Fruit fly (Drosophila melanogaster) whole organism, embryonic: Measurements from ENCODE around the gene Uba4.

Experiments
- Awh ChIP-seq: fragments of 200-800 bp; sonication (Bioruptor generic); IDR thresholded peaks from 2 replicates; pipeline ENCODE4, ENCODE4 v1.3.6; 2022; ENCODE audit warnings: missing biosample characterization, missing genetic modification characterization
- BtbVII ChIP-seq: fragments of 200-800 bp; sonication (Bioruptor generic); optimal IDR thresholded peaks from 3 replicates; lab custom pipeline; 2017; ENCODE audit warnings: missing biosample characterization, mild to moderate bottlenecking, missing genetic modification characterization
- CG10209 ChIP-seq: fragments of 200-800 bp; sonication (Bioruptor generic); optimal IDR thresholded peaks from 3 replicates; lab custom pipeline; 2017; ENCODE audit warnings: missing biosample characterization, mild to moderate bottlenecking, missing genetic modification characterization, missing genetic modification reagents
- CG10267 ChIP-seq: fragments of 200-800 bp; sonication (Bioruptor generic); optimal IDR thresholded peaks from 2 replicates; lab custom pipeline; 2018; ENCODE audit warnings: missing biosample characterization, mild to moderate bottlenecking, missing genetic modification characterization, moderate library complexity
- CG12219 ChIP-seq: fragments of 200-800 bp; sonication (Bioruptor generic); optimal IDR thresholded peaks from 3 replicates; lab custom pipeline; 2018; ENCODE audit warnings: missing biosample characterization, mild to moderate bottlenecking, missing genetic modification characterization
- CG12299 ChIP-seq: fragments of 200-800 bp; sonication (Bioruptor generic); optimal IDR thresholded peaks from 2 replicates; lab custom pipeline; 2018; ENCODE audit warnings: missing biosample characterization, mild to moderate bottlenecking, missing genetic modification characterization
- CG12744 ChIP-seq: fragments of 200-800 bp; sonication (Bioruptor generic); optimal IDR thresholded peaks from 2 replicates; lab custom pipeline; 2016; ENCODE audit warnings: missing biosample characterization, missing genetic modification characterization
- CG14441 ChIP-seq: fragments of 200-800 bp; sonication (Bioruptor generic); IDR thresholded peaks from 2 replicates; pipeline ENCODE4 v1.3.6; 2022; ENCODE audit warnings: missing biosample characterization, missing genetic modification characterization
- CG14667 ChIP-seq: fragments of 200-800 bp; sonication (Bioruptor generic); IDR thresholded peaks from 2 replicates; pipeline ENCODE4 v1.3.6; 2022; ENCODE audit warnings: missing biosample characterization, missing genetic modification characterization
- CG15073 ChIP-seq: fragments of 200-800 bp; sonication (Bioruptor generic); optimal IDR thresholded peaks from 2 replicates; lab custom pipeline; 2016; ENCODE audit warnings: missing biosample characterization, missing genetic modification characterization
- CG15269 ChIP-seq: fragments of 200-800 bp; sonication (Bioruptor generic); optimal IDR thresholded peaks from 2 replicates; lab custom pipeline; 2018; ENCODE audit warnings: missing biosample characterization, mild to moderate bottlenecking, missing genetic modification characterization, moderate library complexity
- CG16813 ChIP-seq: fragments of 200-800 bp; sonication (Bioruptor generic); IDR thresholded peaks from 3 replicates; pipeline ENCODE4 v1.3.6; 2022; ENCODE audit warnings: missing biosample characterization, missing genetic modification characterization; ENCODE audit not compliant: partially characterized antibody
- CG17802 ChIP-seq: fragments of 200-800 bp; sonication (Bioruptor generic); optimal IDR thresholded peaks from 2 replicates; lab custom pipeline; 2018; ENCODE audit warnings: missing biosample characterization, mild to moderate bottlenecking, missing genetic modification characterization, moderate library complexity
- CG18619 ChIP-seq: fragments of 200-800 bp; sonication (Bioruptor generic); optimal IDR thresholded peaks from 3 replicates; lab custom pipeline; 2017; ENCODE audit warnings: missing biosample characterization, mild to moderate bottlenecking, missing genetic modification characterization
- CG3281 ChIP-seq: fragments of 200-800 bp; sonication (Bioruptor generic); optimal IDR thresholded peaks from 3 replicates; lab custom pipeline; 2017; ENCODE audit warnings: missing biosample characterization, mild to moderate bottlenecking, missing genetic modification characterization
- CG6175 ChIP-seq: fragments of 200-800 bp; sonication (Bioruptor generic); IDR thresholded peaks from 3 replicates; pipeline ENCODE4 v1.3.6; 2022; ENCODE audit warnings: missing biosample characterization, missing genetic modification characterization
- CG8924 ChIP-seq: fragments of 200-800 bp; optimal IDR thresholded peaks from 3 replicates; lab custom pipeline; 2019; ENCODE audit warnings: missing biosample characterization, mild to moderate bottlenecking, missing genetic modification characterization, moderate library complexity
- CHES-1-like ChIP-seq: fragments of 200-800 bp; sonication (Bioruptor generic); optimal IDR thresholded peaks from 2 replicates; lab custom pipeline; 2016; ENCODE audit warnings: missing biosample characterization, missing genetic modification characterization
- D19A ChIP-seq: fragments of 200-800 bp; optimal IDR thresholded peaks from 3 replicates; lab custom pipeline; 2019; ENCODE audit warnings: missing biosample characterization, mild to moderate bottlenecking, missing genetic modification characterization, moderate library complexity
- Doc2 ChIP-seq: fragments of 200-800 bp; sonication (Bioruptor generic); IDR thresholded peaks from 2 replicates; pipeline ENCODE4 v1.3.6; 2022; ENCODE audit warnings: missing biosample characterization, missing genetic modification characterization
- Fer2 ChIP-seq: fragments of 200-800 bp; sonication (Bioruptor generic); optimal IDR thresholded peaks from 2 replicates; lab custom pipeline; 2018; ENCODE audit warnings: missing biosample characterization, mild to moderate bottlenecking, missing genetic modification characterization, moderate library complexity
- HLH3B ChIP-seq: fragments of 200-800 bp; sonication (Bioruptor generic); IDR thresholded peaks from 2 replicates; pipeline ENCODE4 v1.3.6; 2022; ENCODE audit warnings: missing biosample characterization, missing genetic modification characterization
- HmgZ ChIP-seq: fragments of 200-800 bp; sonication (Bioruptor generic); optimal IDR thresholded peaks from 2 replicates; lab custom pipeline; 2018; ENCODE audit warnings: missing biosample characterization, mild to moderate bottlenecking, missing genetic modification characterization
- MBD-R2 ChIP-seq: fragments of 200-800 bp; sonication (Bioruptor generic); IDR thresholded peaks from 2 replicates; pipeline ENCODE4 v1.3.6; 2022; ENCODE audit warnings: missing biosample characterization, missing genetic modification characterization
- Mes4 ChIP-seq: fragments of 200-800 bp; sonication (Bioruptor generic); optimal IDR thresholded peaks from 2 replicates; lab custom pipeline; 2016; ENCODE audit warnings: missing biosample characterization, missing genetic modification characterization
- Optix ChIP-seq: fragments of 200-800 bp; sonication (Bioruptor generic); IDR thresholded peaks from 3 replicates; pipeline ENCODE4 v1.3.6; 2022; ENCODE audit warnings: missing biosample characterization, missing genetic modification characterization
- Six4 ChIP-seq: fragments of 200-800 bp; sonication (Bioruptor generic); optimal IDR thresholded peaks from 2 replicates; lab custom pipeline; 2016; ENCODE audit warnings: missing biosample characterization, missing genetic modification characterization
- Trl ChIP-seq, 3 experiments: fragments of >200 bp in 2 of 3; fragments of 200-800 bp in 1 of 3; sonication (Bioruptor generic) in 1 of 3; optimal IDR thresholded peaks; 2 replicates in 1 of 3; 3 replicates in 2 of 3; lab custom pipeline; 2016 to 2017; ENCODE audit warnings: missing biosample characterization in 1 of 3, missing genetic modification characterization in 1 of 3
- az2 ChIP-seq: fragments of 200-800 bp; sonication (Bioruptor generic); optimal IDR thresholded peaks from 3 replicates; lab custom pipeline; 2016; ENCODE audit warnings: missing biosample characterization, missing genetic modification characterization
- bsh ChIP-seq, 2 experiments: fragments of 200-800 bp; sonication (Bioruptor generic); optimal IDR thresholded peaks; 2 replicates each; lab custom pipeline; 2017 to 2018; ENCODE audit warnings: mild to moderate bottlenecking in 2 of 2, missing biosample characterization in 2 of 2, missing genetic modification characterization in 2 of 2, moderate library complexity in 1 of 2
- chinmo ChIP-seq: fragments of 200-800 bp; sonication (Bioruptor generic); IDR thresholded peaks from 4 replicates; pipeline ENCODE4 v1.3.6; 2022; ENCODE audit warnings: missing biosample characterization, missing genetic modification characterization; ENCODE audit not compliant: partially characterized antibody
- cwo ChIP-seq: fragments of 200-800 bp; sonication (Bioruptor generic); optimal IDR thresholded peaks from 3 replicates; lab custom pipeline; 2017; ENCODE audit warnings: missing biosample characterization, missing genetic modification characterization, mild to moderate bottlenecking, moderate library complexity, missing genetic modification reagents
- dati ChIP-seq: fragments of 200-800 bp; sonication (Bioruptor generic); IDR thresholded peaks from 2 replicates; pipeline ENCODE4 v1.3.6; 2022; ENCODE audit warnings: missing biosample characterization, missing genetic modification characterization
- dimm ChIP-seq: fragments of 200-800 bp; sonication (Bioruptor generic); IDR thresholded peaks from 2 replicates; pipeline ENCODE4 v1.3.6; 2022; ENCODE audit warnings: missing biosample characterization, missing genetic modification characterization
- ems ChIP-seq: fragments of 200-800 bp; sonication (Bioruptor generic); optimal IDR thresholded peaks from 3 replicates; lab custom pipeline; 2016; ENCODE audit warnings: missing biosample characterization, missing genetic modification characterization
- fd3F ChIP-seq: fragments of 200-800 bp; sonication (Bioruptor generic); optimal IDR thresholded peaks from 2 replicates; lab custom pipeline; 2018; ENCODE audit warnings: missing biosample characterization, mild to moderate bottlenecking, missing genetic modification characterization, moderate library complexity
- her ChIP-seq: fragments of 200-800 bp; sonication (Bioruptor generic); optimal IDR thresholded peaks from 2 replicates; lab custom pipeline; 2016; ENCODE audit warnings: missing biosample characterization, missing genetic modification characterization
- insv ChIP-seq, 2 experiments: fragments of 200-800 bp; sonication (Bioruptor generic); optimal IDR thresholded peaks; 3 replicates each; lab custom pipeline; 2016 to 2018; ENCODE audit warnings: missing biosample characterization in 2 of 2, missing genetic modification characterization in 2 of 2
- ken ChIP-seq: fragments of 200-800 bp; sonication (Bioruptor generic); IDR thresholded peaks from 3 replicates; pipeline ENCODE4 v1.3.6; 2022; ENCODE audit warnings: missing biosample characterization, missing genetic modification characterization
- lilli ChIP-seq: fragments of 200-800 bp; sonication (Bioruptor generic); optimal IDR thresholded peaks from 3 replicates; lab custom pipeline; 2016; ENCODE audit warnings: missing biosample characterization, missing genetic modification characterization
- pb ChIP-seq: fragments of 200-800 bp; sonication (Bioruptor generic); optimal IDR thresholded peaks from 3 replicates; lab custom pipeline; 2016; ENCODE audit warnings: missing biosample characterization, missing genetic modification characterization
- pita ChIP-seq: fragments of 200-800 bp; sonication (Bioruptor generic); optimal IDR thresholded peaks from 2 replicates; lab custom pipeline; 2017; ENCODE audit warnings: missing biosample characterization, mild to moderate bottlenecking, missing genetic modification characterization
- pzg ChIP-seq: fragments of 200-800 bp; sonication (Bioruptor generic); optimal IDR thresholded peaks from 3 replicates; lab custom pipeline; 2018; ENCODE audit warnings: missing biosample characterization, mild to moderate bottlenecking, missing genetic modification characterization, moderate library complexity
- sc ChIP-seq, 3 experiments: fragments of >200 bp in 2 of 3; fragments of 200-800 bp in 1 of 3; sonication (Bioruptor generic) in 1 of 3; optimal IDR thresholded peaks; 2 replicates in 2 of 3; 3 replicates in 1 of 3; lab custom pipeline; 2017; ENCODE audit warnings: mild to moderate bottlenecking in 1 of 3, missing biosample characterization in 1 of 3, missing genetic modification characterization in 1 of 3, missing genetic modification reagents in 1 of 3
- scrt ChIP-seq: fragments of 200-800 bp; sonication (Bioruptor generic); optimal IDR thresholded peaks from 2 replicates; lab custom pipeline; 2018; ENCODE audit warnings: missing biosample characterization, mild to moderate bottlenecking, missing genetic modification characterization, moderate library complexity
- sens ChIP-seq: fragments of 200-800 bp; sonication (Bioruptor generic); peaks from one replicate; lab custom pipeline; 2016; ENCODE audit warnings: missing biosample characterization, missing genetic modification characterization
- slbo ChIP-seq: fragments of 200-800 bp; sonication (Bioruptor generic); IDR thresholded peaks from 2 replicates; pipeline ENCODE4 v1.3.6; 2022; ENCODE audit warnings: missing biosample characterization, missing genetic modification characterization
- tin ChIP-seq: fragments of 200-800 bp; sonication (Bioruptor generic); optimal IDR thresholded peaks from 3 replicates; lab custom pipeline; 2016; ENCODE audit warnings: missing biosample characterization, missing genetic modification characterization

Gene Uba4

dm6 chr2L:8541469-8542233, 24.4 kb downstream of the Uba4 start, which contains the start of gene Sema1a (continued):
- no peak for TF ChIP-seq Trl (optimal IDR thresholded peaks at IDR 0.05; lab: Kevin White, UChicago)
- TF ChIP-seq Trl (GFP tag; optimal IDR thresholded peaks at IDR 0.05; lab: Kevin White, UChicago) = peak; percentile 51
- TF ChIP-seq her (GFP tag; lab: Kevin White, UChicago) = peak; percentile 75
- peak; percentile 74; the same call in 1 of the 2 replicates for TF ChIP-seq HLH3B (GFP tag; lab: Robert Waterston, UW)
- no peak for TF ChIP-seq pita (GFP tag; lab: Kevin White, UChicago)
- peak; percentile 2; the same call in 1 of the 2 replicates for TF ChIP-seq dati (GFP tag; lab: Robert Waterston, UW)
- no peak; the same call in 1 of the 2 replicates for TF ChIP-seq CG14667 (GFP tag; lab: Robert Waterston, UW)
- TF ChIP-seq CHES-1-like = peak; percentile 12
- TF ChIP-seq sens (GFP tag; lab: Kevin White, UChicago) = peak; percentile 90
- TF ChIP-seq ems (GFP tag; lab: Kevin White, UChicago) = peak; percentile 10
- peak; percentile 88 for TF ChIP-seq D19A (tag; lab: Kevin White, UChicago)
- peak; percentile 40 for TF ChIP-seq pzg (GFP tag; lab: Kevin White, UChicago)
- TF ChIP-seq CG15073 (GFP tag; lab: Kevin White, UChicago) = no peak
- TF ChIP-seq ken (GFP tag; lab: Robert Waterston, UW) = peak; percentile 74
- TF ChIP-seq CG16813 (GFP tag; lab: Robert Waterston, UW) = peak; percentile 92
- TF ChIP-seq CG15269 = peak; percentile 52
- no peak for TF ChIP-seq dimm (GFP tag; lab: Robert Waterston, UW)
- peak; percentile 54 for TF ChIP-seq scrt
- peak; percentile 86 for TF ChIP-seq slbo (GFP tag; lab: Robert Waterston, UW)
- peak; percentile 83 for TF ChIP-seq fd3F (GFP tag; lab: Kevin White, UChicago)
- no peak; the same call in 2 of the 3 replicates for TF ChIP-seq Optix (GFP tag; lab: Robert Waterston, UW)
- peak; percentile 73; the same call in 2 of the 4 replicates for TF ChIP-seq chinmo (GFP tag; lab: Robert Waterston, UW)
- no peak for TF ChIP-seq Six4 (GFP tag; lab: Kevin White, UChicago)
- TF ChIP-seq CG12299 (tag; lab: Kevin White, UChicago) = no peak
- TF ChIP-seq lilli (GFP tag; lab: Kevin White, UChicago) = peak; percentile 71
- peak; percentile 59 for TF ChIP-seq CG12219 (GFP tag; lab: Kevin White, UChicago)
- TF ChIP-seq CG6175 (GFP tag; lab: Robert Waterston, UW) = no peak
- TF ChIP-seq pb (GFP tag; lab: Kevin White, UChicago) = peak; percentile 5
- TF ChIP-seq az2 (GFP tag; lab: Kevin White, UChicago) = peak; percentile 81
- peak; percentile 74 for TF ChIP-seq HmgZ (tag; lab: Kevin White, UChicago)
- no peak for TF ChIP-seq CG17802
- peak in 1 of 2 experiments; percentile 71 for TF ChIP-seq insv (GFP tag; optimal IDR thresholded peaks at IDR 0.05; lab: Kevin White, UChicago)
- no peak for TF ChIP-seq sc (optimal IDR thresholded peaks at IDR 0.05; lab: Kevin White, UChicago)
- no peak for TF ChIP-seq sc (GFP tag; optimal IDR thresholded peaks at IDR 0.05; lab: Kevin White, UChicago)
- no peak for TF ChIP-seq Doc2 (GFP tag; lab: Robert Waterston, UW)
- peak; percentile 36 for TF ChIP-seq tin (GFP tag; lab: Kevin White, UChicago)
- TF ChIP-seq CG14441 = peak; percentile 80
- TF ChIP-seq CG18619 = peak; percentile 50
- TF ChIP-seq CG10267 (tag; lab: Kevin White, UChicago) = peak; percentile 36
- TF ChIP-seq CG12744 = no peak
- TF ChIP-seq bsh (GFP tag; optimal IDR thresholded peaks at IDR 0.05; lab: Kevin White, UChicago) = peak in 1 of 2 experiments; percentile 45
- TF ChIP-seq Mes4 (GFP tag; lab: Kevin White, UChicago) = peak; percentile 53
- TF ChIP-seq Fer2 (tag; lab: Kevin White, UChicago) = no peak
- peak; percentile 57; the same call in 1 of the 2 replicates for TF ChIP-seq Awh (GFP tag; lab: Robert Waterston, UW)
- peak; percentile 34; the same call in 1 of the 2 replicates for TF ChIP-seq MBD-R2 (GFP tag; lab: Robert Waterston, UW)
- TF ChIP-seq CG3281 = peak; percentile 13
- no peak for TF ChIP-seq cwo
- peak; percentile 85 for TF ChIP-seq CG8924
- peak; percentile 34 for TF ChIP-seq CG10209 (GFP tag; lab: Kevin White, UChicago)
- peak; percentile 34 for TF ChIP-seq BtbVII (GFP tag; lab: Kevin White, UChicago)
